Fruit fly (Drosophila melanogaster): ENCODE data around the gene CG45071.

Gene CG45071

DNA sequence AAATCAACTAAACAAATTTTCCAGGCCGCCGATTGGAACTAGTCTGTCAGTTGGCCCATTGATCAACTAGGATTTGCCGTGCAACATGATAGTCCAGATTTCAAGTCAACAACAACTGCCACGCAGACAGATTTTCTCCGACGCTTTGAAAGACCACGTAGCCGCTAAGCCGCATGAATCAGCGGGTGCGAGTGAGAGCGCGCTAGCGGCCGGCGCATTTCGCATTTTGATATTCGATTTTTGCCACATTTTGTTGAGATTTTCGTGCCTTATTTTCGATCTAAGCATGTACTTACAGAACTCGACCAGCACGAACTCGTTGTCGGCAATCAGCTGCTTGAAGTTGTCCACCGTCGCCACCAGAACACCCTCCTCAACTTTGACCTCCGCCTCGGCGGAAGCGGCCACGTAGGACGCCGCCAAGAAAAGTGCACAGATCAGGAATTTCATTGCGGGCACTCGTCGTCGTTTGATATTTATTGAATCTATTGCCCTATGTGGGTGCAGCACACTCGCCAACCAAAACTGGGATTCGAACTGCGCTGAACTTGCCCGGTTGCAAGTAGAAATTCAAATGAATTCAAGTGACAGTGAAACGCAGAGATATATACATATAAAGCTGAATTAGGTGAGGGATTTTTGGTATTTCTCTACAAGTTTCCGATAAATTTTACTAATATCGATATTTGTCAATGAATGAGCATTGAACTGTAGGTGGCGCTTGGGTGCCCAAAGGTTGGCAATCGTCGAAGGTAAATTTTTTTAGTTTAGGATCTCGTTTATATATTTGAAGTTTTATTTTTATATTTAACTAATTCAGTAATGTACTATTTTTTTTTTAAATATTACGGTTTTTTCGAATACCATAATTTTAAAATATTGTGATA, 36.6 kb downstream of the CG45071 start, which contains the start of gene Pdi (continued):
- peak; percentile 49; the same call in 2 of the 3 replicates for TF ChIP-seq vnd (GFP tag; IDR thresholded peaks at IDR 0.05; ENCODE audit: partially characterized antibody)
- no peak for TF ChIP-seq Sox100B (GFP tag; optimal IDR thresholded peaks at IDR 0.05)
- TF ChIP-seq CG30431 (GFP tag; optimal IDR thresholded peaks at IDR 0.05): no peak
- peak; percentile 72 for TF ChIP-seq sd (tag; optimal IDR thresholded peaks at IDR 0.05)
- peak; percentile 50 for TF ChIP-seq sug (tag; optimal IDR thresholded peaks at IDR 0.05)
- TF ChIP-seq gsb-n (tag; optimal IDR thresholded peaks at IDR 0.05): peak; percentile 32
- no peak for TF ChIP-seq D19B (GFP tag; optimal IDR thresholded peaks at IDR 0.05)
- peak; percentile 2 for TF ChIP-seq cwo (GFP tag; optimal IDR thresholded peaks at IDR 0.05)
- TF ChIP-seq CG14014 (GFP tag; IDR thresholded peaks at IDR 0.05): no peak
- TF ChIP-seq sima (GFP tag; optimal IDR thresholded peaks at IDR 0.05): no peak
- TF ChIP-seq D19A (tag; optimal IDR thresholded peaks at IDR 0.05): peak; percentile 45
- TF ChIP-seq fd64A (GFP tag; optimal IDR thresholded peaks at IDR 0.05): no peak
- peak; percentile 83 for TF ChIP-seq unc-4 (GFP tag; IDR thresholded peaks at IDR 0.05; ENCODE audit: partially characterized antibody)
- peak; percentile 21 for TF ChIP-seq salm (tag; optimal IDR thresholded peaks at IDR 0.05)
- TF ChIP-seq CkIIα-i1 (GFP tag; IDR thresholded peaks at IDR 0.05): no peak
- TF ChIP-seq otp (GFP tag; IDR thresholded peaks at IDR 0.05): no peak
- TF ChIP-seq usp (GFP tag; optimal IDR thresholded peaks at IDR 0.05): no peak
- TF ChIP-seq CG12071 (GFP tag; optimal IDR thresholded peaks at IDR 0.05): no peak
- TF ChIP-seq CG4404 (GFP tag; IDR thresholded peaks at IDR 0.05): no peak
- peak; percentile 22; the same call in 1 of the 2 replicates for TF ChIP-seq CG2129 (GFP tag; IDR thresholded peaks at IDR 0.05; ENCODE audit: partially characterized antibody)
- no peak for TF ChIP-seq Vsx1 (GFP tag; optimal IDR thresholded peaks at IDR 0.05)
- no peak; the same call in 2 of the 3 replicates for TF ChIP-seq jigr1 (GFP tag; IDR thresholded peaks at IDR 0.05)
- no peak for TF ChIP-seq CG9876 (GFP tag; optimal IDR thresholded peaks at IDR 0.05)
- peak; percentile 58; the same call in 1 of the 3 replicates for TF ChIP-seq CG6791 (GFP tag; IDR thresholded peaks at IDR 0.05; ENCODE audit: partially characterized antibody)
- TF ChIP-seq CG7745 (tag; optimal IDR thresholded peaks at IDR 0.05): no peak
- peak in 1 of 2 experiments; percentile 18 for TF ChIP-seq crp (GFP tag; optimal IDR thresholded peaks at IDR 0.05)
- TF ChIP-seq chif (GFP tag; optimal IDR thresholded peaks at IDR 0.05): peak in 1 of 2 experiments; percentile 39
- TF ChIP-seq Kr (GFP tag; optimal IDR thresholded peaks at IDR 0.05): no peak
- no peak for TF ChIP-seq CG8359 (GFP tag; optimal IDR thresholded peaks at IDR 0.05; ENCODE audit: borderline replicate concordance)
- TF ChIP-seq CG43689 (GFP tag; IDR thresholded peaks at IDR 0.05): no peak
- TF ChIP-seq CG9932 (GFP tag; IDR thresholded peaks at IDR 0.05): no peak
- TF ChIP-seq Lim3 (GFP tag; IDR thresholded peaks at IDR 0.05): no peak
- TF ChIP-seq CG3163 (GFP tag; optimal IDR thresholded peaks at IDR 0.05): no peak
- no peak for TF ChIP-seq CG31224 (GFP tag; IDR thresholded peaks at IDR 0.05)
- TF ChIP-seq Stat92E (GFP tag; optimal IDR thresholded peaks at IDR 0.05): peak in 1 of 3 experiments; percentile 90
- peak; percentile 12 for TF ChIP-seq CG2202 (tag; optimal IDR thresholded peaks at IDR 0.05)
- peak; percentile 59 for TF ChIP-seq Rfx (GFP tag; IDR thresholded peaks at IDR 0.05)
- TF ChIP-seq CG8924 (tag; optimal IDR thresholded peaks at IDR 0.05): peak; percentile 11
- TF ChIP-seq Ada2b (GFP tag; IDR thresholded peaks at IDR 0.05): no peak
- TF ChIP-seq CG9727 (GFP tag; optimal IDR thresholded peaks at IDR 0.05): peak; percentile 40
- peak; percentile 54 for TF ChIP-seq ato (GFP tag; IDR thresholded peaks at IDR 0.05; ENCODE audit: partially characterized antibody)
- peak; percentile 79 for TF ChIP-seq knrl (GFP tag; IDR thresholded peaks at IDR 0.05; ENCODE audit: partially characterized antibody)
- TF ChIP-seq CG3281 (GFP tag; optimal IDR thresholded peaks at IDR 0.05): no peak
- no peak for TF ChIP-seq lov (optimal IDR thresholded peaks at IDR 0.05)
- no peak for TF ChIP-seq lov (GFP tag; IDR thresholded peaks at IDR 0.05)
- TF ChIP-seq CG3065 (GFP tag; optimal IDR thresholded peaks at IDR 0.05): no peak
- peak; percentile 79 for TF ChIP-seq stwl (tag; optimal IDR thresholded peaks at IDR 0.05)
- peak; percentile 3 for TF ChIP-seq Deaf1 (tag; optimal IDR thresholded peaks at IDR 0.05)

Data from whole organism, embryonic.